Worm (Caenorhabditis elegans) whole organism, L1 larva: Measurements from ENCODE around the gene srw-97.

Experiments used
- nhr-12 ChIP-seq: sonication (generic microtip); optimal IDR thresholded peaks from 2 replicates; lab custom pipeline; 2017; ENCODE audit warnings: missing biosample characterization, missing genetic modification characterization
- nhr-90 ChIP-seq: sonication (generic microtip); optimal IDR thresholded peaks from 2 replicates; lab custom pipeline; 2016; ENCODE audit warnings: mild to moderate bottlenecking, missing genetic modification characterization, missing compliant biosample characterization; ENCODE audit not compliant: poor library complexity
- tbx-2 ChIP-seq: sonication (generic microtip); optimal IDR thresholded peaks from 2 replicates; lab custom pipeline; 2016; ENCODE audit warnings: missing genetic modification characterization, missing compliant biosample characterization
- ztf-11 ChIP-seq, 2 experiments: sonication (generic microtip); optimal IDR thresholded peaks; 2 replicates each; lab custom pipeline; 2016 to 2017; ENCODE audit warnings: missing genetic modification characterization in 2 of 2, missing biosample characterization in 1 of 2, missing compliant biosample characterization in 1 of 2

- no peak for TF ChIP-seq ztf-11 (tag; optimal IDR thresholded peaks at IDR 0.05; lab: Kevin White, UChicago)
- no peak for TF ChIP-seq nhr-90 (tag; lab: Kevin White, UChicago)
- no peak for TF ChIP-seq nhr-12
- no peak for TF ChIP-seq tbx-2 (tag; lab: Kevin White, UChicago)
Observed at ce11 chrII:1654917-1655316, 13.9 kb downstream of the srw-97 start, which contains the start of gene btb-12.
